Fruit fly (Drosophila melanogaster): ENCODE data around the gene Adi1.

The Adi1 gene

DNA sequence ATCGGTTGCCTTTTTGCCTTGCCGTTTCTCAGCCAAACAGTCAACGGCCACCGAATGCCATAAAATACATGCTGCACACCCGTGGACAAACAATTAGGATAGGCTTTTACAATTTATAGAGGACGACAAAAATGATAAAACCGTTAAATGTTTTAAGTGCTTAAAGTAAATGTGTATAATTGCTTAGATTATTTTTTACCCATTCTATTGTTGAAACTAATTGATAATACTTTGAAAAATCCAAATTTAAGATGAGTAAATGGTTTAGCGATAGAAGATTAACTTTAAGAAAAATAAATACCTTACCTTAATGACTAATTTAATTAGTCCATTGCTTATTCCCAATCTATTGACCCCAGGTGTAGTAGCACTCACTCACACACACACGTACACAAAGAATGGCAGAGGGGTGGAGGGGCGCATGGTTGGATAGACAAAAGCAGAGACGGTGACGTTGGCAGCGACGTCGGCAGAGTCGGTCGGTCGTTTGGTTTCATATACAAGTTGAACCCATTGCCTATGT is 15.4 kb downstream of the Adi1 start (continued):
- TF ChIP-seq NC2α (GFP tag; optimal IDR thresholded peaks at IDR 0.05) (peak; percentile 88), CG13894 (tag; optimal IDR thresholded peaks at IDR 0.05) (peak; percentile 93), otp (GFP tag; IDR thresholded peaks at IDR 0.05) (peak; percentile 76), CG9932 (GFP tag; IDR thresholded peaks at IDR 0.05) (peak; percentile 87), CG1529 (GFP tag; optimal IDR thresholded peaks at IDR 0.05) (peak; percentile 91), Neu2 (GFP tag; optimal IDR thresholded peaks at IDR 0.05; ENCODE audit: borderline replicate concordance) (peak; percentile 40), unpg (GFP tag; optimal IDR thresholded peaks at IDR 0.05) (peak; percentile 96), MESR4 (GFP tag; optimal IDR thresholded peaks at IDR 0.05) (peak; percentile 40), ara (GFP tag; IDR thresholded peaks at IDR 0.05) (peak; percentile 92), CG10321 (GFP tag; IDR thresholded peaks at IDR 0.05) (peak; percentile 71), tio (GFP tag; optimal IDR thresholded peaks at IDR 0.05) (peak; percentile 92), Lim3 (GFP tag; IDR thresholded peaks at IDR 0.05) (0 out of 2 replicates have a peak, but pooled peaks have one; percentile 54), sr (GFP tag; IDR thresholded peaks at IDR 0.05) (0 out of 3 replicates have a peak, but pooled peaks have one; percentile 17), CG4360 (GFP tag; IDR thresholded peaks at IDR 0.05) (peak; percentile 72), Oli (tag; optimal IDR thresholded peaks at IDR 0.05) (peak; percentile 96), CG17186 (GFP tag; optimal IDR thresholded peaks at IDR 0.05) (peak; percentile 2), tll (GFP tag; optimal IDR thresholded peaks at IDR 0.05) (peak in 1 of 2 experiments; percentile 79), Sry-β (GFP tag; optimal IDR thresholded peaks at IDR 0.05) (peak; percentile 61), CG4617 (GFP tag; optimal IDR thresholded peaks at IDR 0.05; ENCODE audit: borderline replicate concordance) (peak; percentile 39), CG32532 (GFP tag; IDR thresholded peaks at IDR 0.05) (peak; percentile 93), Opbp (GFP tag; IDR thresholded peaks at IDR 0.05; ENCODE audit: partially characterized antibody) (no peak), CG12391 (tag; optimal IDR thresholded peaks at IDR 0.05) (peak; percentile 97), Ets65A (GFP tag) (peak; percentile 98), CG10366 (GFP tag; IDR thresholded peaks at IDR 0.05) (peak; percentile 90), CG9876 (GFP tag; optimal IDR thresholded peaks at IDR 0.05) (peak; percentile 26), MTF-1 (GFP tag; optimal IDR thresholded peaks at IDR 0.05; ENCODE audit: borderline replicate concordance) (peak; percentile 70), gce (GFP tag; IDR thresholded peaks at IDR 0.05) (peak; percentile 82), HHEX (GFP tag; optimal IDR thresholded peaks at IDR 0.05) (peak; percentile 96), jigr1 (GFP tag; IDR thresholded peaks at IDR 0.05) (peak; percentile 92), CG14441 (GFP tag; IDR thresholded peaks at IDR 0.05) (peak; percentile 88), repo (GFP tag; optimal IDR thresholded peaks at IDR 0.05) (peak; percentile 81), gfzf (GFP tag; optimal IDR thresholded peaks at IDR 0.05) (no peak), eyg (GFP tag; optimal IDR thresholded peaks at IDR 0.05) (peak; percentile 76), CG15696 (tag; optimal IDR thresholded peaks at IDR 0.05) (peak; percentile 92), az2 (GFP tag; optimal IDR thresholded peaks at IDR 0.05) (peak; percentile 90), Atf6 (GFP tag; IDR thresholded peaks at IDR 0.05) (peak; percentile 96), CG2678 (tag; optimal IDR thresholded peaks at IDR 0.05) (peak; percentile 98), NK7.1 (GFP tag; optimal IDR thresholded peaks at IDR 0.05) (peak; percentile 88), Doc3 (GFP tag; IDR thresholded peaks at IDR 0.05; ENCODE audit: partially characterized antibody) (no peak), Doc2 (GFP tag; IDR thresholded peaks at IDR 0.05) (no peak), wek (GFP tag; optimal IDR thresholded peaks at IDR 0.05) (peak; percentile 79), ssp (GFP tag; IDR thresholded peaks at IDR 0.05) (peak; percentile 85), CG10274 (GFP tag; optimal IDR thresholded peaks at IDR 0.05) (peak; percentile 84), CG42726 (GFP tag; IDR thresholded peaks at IDR 0.05; ENCODE audit: partially characterized antibody) (no peak), CHES-1-like (GFP tag; optimal IDR thresholded peaks at IDR 0.05) (peak; percentile 90), CG1792 (GFP tag; optimal IDR thresholded peaks at IDR 0.05) (peak; percentile 86), dan (GFP tag; IDR thresholded peaks at IDR 0.05) (no peak; the same call in 1 of the 2 replicates), crc (GFP tag; optimal IDR thresholded peaks at IDR 0.05) (peak; percentile 84), CG15269 (tag; optimal IDR thresholded peaks at IDR 0.05) (peak; percentile 96), Sry-δ (GFP tag; optimal IDR thresholded peaks at IDR 0.05) (peak; percentile 46)
